Fruit fly (Drosophila melanogaster): Measurements from ENCODE around the gene acs.
A peak's percentile ranks its signal among the peaks of the same experiment; 100 is the strongest.

The acs gene

DNA sequence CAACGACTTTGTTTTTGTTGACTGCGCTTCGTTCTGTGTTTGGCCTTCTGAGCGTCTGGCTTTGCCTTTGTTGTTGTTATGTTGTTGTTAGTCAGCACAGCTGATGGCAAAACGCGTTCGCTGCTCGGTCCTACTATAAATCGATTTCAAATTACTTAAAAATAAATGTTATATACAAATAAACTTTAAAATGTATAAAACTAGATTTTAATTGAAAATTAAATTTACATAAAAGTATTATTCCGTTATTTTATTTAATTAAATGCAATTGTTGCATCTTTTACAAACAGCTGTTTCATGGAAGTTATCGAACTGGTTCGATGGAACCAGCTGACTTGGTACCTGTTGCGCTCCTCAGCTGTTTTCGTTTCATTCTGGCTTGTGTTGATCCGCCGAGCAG is 7.3 kb upstream of the acs start, which contains the start of gene mv (continued):
- TF ChIP-seq CG34224 (GFP tag; IDR thresholded peaks at IDR 0.05; ENCODE audit: partially characterized antibody) (peak; percentile 55), onecut (GFP tag; IDR thresholded peaks at IDR 0.05) (0 out of 2 replicates have a peak, but pooled peaks have one; percentile 20), p53 (GFP tag; optimal IDR thresholded peaks at IDR 0.05) (no peak), crp (GFP tag; optimal IDR thresholded peaks at IDR 0.05) (peak; percentile 79 to 98), CG7372 (GFP tag; IDR thresholded peaks at IDR 0.05) (no peak), Scr (GFP tag; IDR thresholded peaks at IDR 0.05; ENCODE audit: partially characterized antibody) (peak; percentile 40), Oaz (GFP tag; IDR thresholded peaks at IDR 0.05) (no peak), CG9932 (GFP tag; IDR thresholded peaks at IDR 0.05) (no peak), MTF-1 (GFP tag; optimal IDR thresholded peaks at IDR 0.05; ENCODE audit: borderline replicate concordance) (no peak), ci (GFP tag; IDR thresholded peaks at IDR 0.05) (no peak), klu (GFP tag; IDR thresholded peaks at IDR 0.05) (no peak), CG2199 (GFP tag; IDR thresholded peaks at IDR 0.05) (no peak), Dref (GFP tag; IDR thresholded peaks at IDR 0.05) (peak; percentile 59), CG6254 (GFP tag; optimal IDR thresholded peaks at IDR 0.05) (no peak), ftz-f1 (GFP tag; optimal IDR thresholded peaks at IDR 0.05) (peak; percentile 72), CG33557 (GFP tag; optimal IDR thresholded peaks at IDR 0.05) (no peak), lbe (GFP tag; optimal IDR thresholded peaks at IDR 0.05) (peak; percentile 49), salm (tag; optimal IDR thresholded peaks at IDR 0.05) (no peak), PHDP (tag; optimal IDR thresholded peaks at IDR 0.05) (peak; percentile 8), sna (GFP tag; IDR thresholded peaks at IDR 0.05; ENCODE audit: partially characterized antibody) (0 out of 2 replicates have a peak, but pooled peaks have one; percentile 50), tio (GFP tag; optimal IDR thresholded peaks at IDR 0.05) (no peak), ttk (GFP tag; IDR thresholded peaks at IDR 0.05) (no peak), btn (GFP tag; optimal IDR thresholded peaks at IDR 0.05) (no peak), CG12391 (tag; optimal IDR thresholded peaks at IDR 0.05) (no peak), row (GFP tag; IDR thresholded peaks at IDR 0.05) (peak; percentile 11; the same call in 1 of the 3 replicates), pan (optimal IDR thresholded peaks at IDR 0.05) (no peak), pan (GFP tag; optimal IDR thresholded peaks at IDR 0.05 in 1 of 2, IDR thresholded peaks at IDR 0.05 in 1 of 2) (no peak), dmrt11E (tag; optimal IDR thresholded peaks at IDR 0.05) (no peak), repo (GFP tag; optimal IDR thresholded peaks at IDR 0.05) (no peak), hth (optimal IDR thresholded peaks at IDR 0.05) (no peak), nmo (GFP tag; optimal IDR thresholded peaks at IDR 0.05) (peak; percentile 25), Bgb (GFP tag; IDR thresholded peaks at IDR 0.05; ENCODE audit: partially characterized antibody) (peak; percentile 32), CG3726 (GFP tag; IDR thresholded peaks at IDR 0.05) (no peak), inv (GFP tag; IDR thresholded peaks at IDR 0.05; ENCODE audit: partially characterized antibody) (no peak), Stat92E (GFP tag; optimal IDR thresholded peaks at IDR 0.05) (peak in 1 of 3 experiments; percentile 61), NC2β (GFP tag; optimal IDR thresholded peaks at IDR 0.05) (no peak), CG8359 (GFP tag; optimal IDR thresholded peaks at IDR 0.05; ENCODE audit: borderline replicate concordance) (no peak), org-1 (GFP tag; optimal IDR thresholded peaks at IDR 0.05) (no peak), Ada2b (GFP tag; IDR thresholded peaks at IDR 0.05) (no peak), CG8281 (tag; optimal IDR thresholded peaks at IDR 0.05) (no peak), Jarid2 (GFP tag; optimal IDR thresholded peaks at IDR 0.05) (peak; percentile 37), sim (GFP tag; IDR thresholded peaks at IDR 0.05) (no peak), tll (GFP tag; optimal IDR thresholded peaks at IDR 0.05) (peak in 1 of 2 experiments; percentile 35), trem (tag; optimal IDR thresholded peaks at IDR 0.05) (peak; percentile 67), chn (GFP tag; optimal IDR thresholded peaks at IDR 0.05) (no peak), BEAF-32 (GFP tag; optimal IDR thresholded peaks at IDR 0.05) (peak; percentile 27), CG13894 (tag; optimal IDR thresholded peaks at IDR 0.05) (no peak), CG16813 (GFP tag; IDR thresholded peaks at IDR 0.05; ENCODE audit: partially characterized antibody) (no peak), rib (GFP tag; IDR thresholded peaks at IDR 0.05) (no peak), CG10321 (GFP tag; IDR thresholded peaks at IDR 0.05) (no peak)

Measured in whole organism, embryonic.